Fruit fly (Drosophila melanogaster): ENCODE measurements around the gene CG17917.

DNA sequence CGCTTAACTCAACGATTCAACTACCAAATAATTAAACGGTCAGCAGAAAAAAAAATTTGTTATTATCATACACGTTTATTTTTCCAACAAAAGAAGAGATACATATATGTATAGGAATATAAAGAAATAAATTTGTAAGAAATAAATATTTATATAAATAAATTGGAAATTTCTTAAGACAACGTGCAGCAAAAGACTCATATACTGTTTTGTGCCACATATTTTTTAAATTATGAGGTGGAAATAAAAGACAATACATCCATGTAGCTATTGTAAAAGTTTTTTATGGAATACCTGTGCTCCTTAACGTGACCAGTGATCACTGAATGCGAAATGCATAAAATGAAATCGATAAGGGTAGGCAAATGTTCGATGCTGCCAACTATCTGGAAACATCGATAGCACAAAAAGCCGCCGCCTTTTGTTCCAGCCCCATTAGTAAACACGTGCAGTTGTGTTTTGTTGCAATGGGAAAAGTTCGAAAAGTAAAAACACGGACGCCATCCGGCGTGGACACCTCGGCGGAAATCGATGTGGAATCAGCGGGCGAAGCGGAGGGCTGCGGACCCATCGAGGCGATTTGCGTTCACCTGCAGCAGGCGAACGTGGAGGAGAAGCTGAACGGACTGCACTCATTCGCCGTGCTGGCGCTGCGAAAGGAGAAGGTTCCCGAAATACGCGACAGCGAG lies 26.9 kb downstream of the CG17917 start, which contains the start of gene CG10286:
- TF ChIP-seq psq (optimal IDR thresholded peaks at IDR 0.05) (no peak), Sin3A (optimal IDR thresholded peaks at IDR 0.05) (no peak)
